Worm (Caenorhabditis elegans): ENCODE data around the gene F52E10.4.

F52E10.4 gene

ce11 chrX:16299859-16300258, 7.0 kb upstream of the F52E10.4 start, which contains the start of gene twk-21:
TSS of gene twk-21 (plus strand) at chrX:16299892.
- TF ChIP-seq nhr-12 (tag; optimal IDR thresholded peaks at IDR 0.05) (no peak), ztf-11 (tag; optimal IDR thresholded peaks at IDR 0.05) (no peak), hlh-1 (tag; optimal IDR thresholded peaks at IDR 0.05) (no peak), nhr-76 (tag; optimal IDR thresholded peaks at IDR 0.05) (no peak), ceh-43 (GFP tag; optimal IDR thresholded peaks at IDR 0.05) (no peak), lin-13 (tag; optimal IDR thresholded peaks at IDR 0.05) (no peak), lin-32 (GFP tag; optimal IDR thresholded peaks at IDR 0.05) (no peak), mep-1 (tag; optimal IDR thresholded peaks at IDR 0.05) (no peak), cnd-1 (tag; optimal IDR thresholded peaks at IDR 0.05) (no peak), lsy-2 (tag; optimal IDR thresholded peaks at IDR 0.05) (no peak), zip-8 (tag; optimal IDR thresholded peaks at IDR 0.05) (no peak), unc-62 (GFP tag; optimal IDR thresholded peaks at IDR 0.05) (no peak)

ce11 chrX:16298173-16298572, 5.3 kb upstream of the F52E10.4 start:
- peak; percentile 19 for TF ChIP-seq bed-3 (GFP tag; optimal IDR thresholded peaks at IDR 0.05)
- peak; percentile 7 for TF ChIP-seq unc-120 (tag; optimal IDR thresholded peaks at IDR 0.05; ENCODE audit: poor library complexity, severe bottlenecking)
- TF ChIP-seq sptf-1 (tag; optimal IDR thresholded peaks at IDR 0.05): peak; percentile 44
- no peak for TF ChIP-seq cnd-1 (tag; optimal IDR thresholded peaks at IDR 0.05)
- TF ChIP-seq ceh-39 (tag; optimal IDR thresholded peaks at IDR 0.05): no peak
- no peak for TF ChIP-seq elt-1 (tag; optimal IDR thresholded peaks at IDR 0.05; ENCODE audit: borderline replicate concordance, insufficient read depth)
- TF ChIP-seq M03D4.4 (tag; optimal IDR thresholded peaks at IDR 0.05): no peak
- no peak for TF ChIP-seq lin-32 (GFP tag; optimal IDR thresholded peaks at IDR 0.05)
- TF ChIP-seq elt-3 (tag; optimal IDR thresholded peaks at IDR 0.05): no peak
- TF ChIP-seq pha-4 (tag; optimal IDR thresholded peaks at IDR 0.05): no peak

DNA sequence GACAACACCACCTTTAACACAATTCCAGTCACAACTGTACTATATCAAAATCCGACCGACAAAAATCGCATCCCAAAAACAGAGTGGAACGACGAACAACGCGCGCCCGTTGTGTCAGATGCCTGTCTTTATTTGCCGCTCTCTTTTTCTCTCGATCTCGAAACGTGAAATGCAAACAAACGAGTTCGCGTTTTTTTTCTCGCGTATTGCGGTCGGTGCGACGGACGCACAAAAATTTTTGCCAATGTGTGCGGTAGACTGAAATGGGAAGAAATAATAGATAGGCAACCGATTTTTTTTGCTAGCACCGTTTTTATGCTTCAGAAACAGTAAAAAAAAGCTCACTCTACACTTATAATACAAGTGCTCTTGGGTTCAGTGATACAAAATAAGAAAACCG, 4.3 kb upstream of the F52E10.4 start:
- TF ChIP-seq mls-2 (tag; optimal IDR thresholded peaks at IDR 0.05): no peak
- no peak for TF ChIP-seq sem-2 (GFP tag; optimal IDR thresholded peaks at IDR 0.05)
- TF ChIP-seq elt-3 (tag; optimal IDR thresholded peaks at IDR 0.05): no peak
- TF ChIP-seq drap-1 (GFP tag; optimal IDR thresholded peaks at IDR 0.05): no peak
- no peak for TF ChIP-seq ham-2 (GFP tag; optimal IDR thresholded peaks at IDR 0.05)
- no peak for TF ChIP-seq M03D4.4 (tag; optimal IDR thresholded peaks at IDR 0.05)
- TF ChIP-seq unc-120 (tag; optimal IDR thresholded peaks at IDR 0.05; ENCODE audit: poor library complexity, severe bottlenecking): no peak
- no peak for TF ChIP-seq ceh-43 (GFP tag; optimal IDR thresholded peaks at IDR 0.05)
- no peak for TF ChIP-seq mab-5 (tag; optimal IDR thresholded peaks at IDR 0.05)
- TF ChIP-seq flh-1 (GFP tag; optimal IDR thresholded peaks at IDR 0.05): no peak
- no peak for TF ChIP-seq pha-4 (tag; optimal IDR thresholded peaks at IDR 0.05)
- no peak for TF ChIP-seq nhr-76 (tag; optimal IDR thresholded peaks at IDR 0.05)
- no peak for TF ChIP-seq unc-62 (GFP tag; optimal IDR thresholded peaks at IDR 0.05)
- TF ChIP-seq snpc-4 (tag; optimal IDR thresholded peaks at IDR 0.05): no peak
- no peak for TF ChIP-seq lin-13 (tag; optimal IDR thresholded peaks at IDR 0.05)
- TF ChIP-seq tbx-8 (GFP tag; optimal IDR thresholded peaks at IDR 0.05): no peak

DNA sequence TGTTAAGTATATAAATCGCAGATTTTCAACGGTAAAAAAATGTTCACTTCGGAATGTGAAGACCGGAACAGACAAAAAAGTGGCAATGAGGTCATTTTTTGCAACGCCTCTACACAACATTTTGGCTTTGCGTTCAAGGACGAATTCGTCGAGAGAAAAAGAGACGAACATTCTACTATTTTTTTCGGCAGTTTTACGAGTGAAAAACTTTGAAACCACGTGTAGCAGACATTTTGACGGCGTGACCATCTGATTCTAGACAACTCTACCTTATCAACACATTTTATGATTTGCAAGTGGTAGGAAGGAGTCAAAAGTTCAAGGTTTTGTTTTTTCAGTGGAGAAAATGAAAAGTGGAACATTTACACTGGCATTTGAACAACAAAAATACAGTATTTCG, 2.3 kb downstream of the F52E10.4 start:
- TF ChIP-seq nhr-28 (tag; optimal IDR thresholded peaks at IDR 0.05): no peak
- no peak for TF ChIP-seq elt-1 (tag; optimal IDR thresholded peaks at IDR 0.05; ENCODE audit: borderline replicate concordance, insufficient read depth)
- TF ChIP-seq bed-3 (GFP tag; optimal IDR thresholded peaks at IDR 0.05): no peak
- TF ChIP-seq ceh-39 (tag; optimal IDR thresholded peaks at IDR 0.05): no peak
- no peak for TF ChIP-seq sptf-1 (tag; optimal IDR thresholded peaks at IDR 0.05)

ce11 chrX:16289635-16290034, 3.2 kb downstream of the F52E10.4 start:
- TF ChIP-seq elt-1 (tag; optimal IDR thresholded peaks at IDR 0.05; ENCODE audit: borderline replicate concordance, insufficient read depth) (no peak), ztf-11 (tag; optimal IDR thresholded peaks at IDR 0.05) (no peak), zip-8 (tag; optimal IDR thresholded peaks at IDR 0.05) (peak; percentile 86), sem-2 (GFP tag; optimal IDR thresholded peaks at IDR 0.05) (no peak), nhr-28 (tag; optimal IDR thresholded peaks at IDR 0.05) (no peak), unc-62 (GFP tag; optimal IDR thresholded peaks at IDR 0.05) (no peak), pha-4 (tag; optimal IDR thresholded peaks at IDR 0.05) (no peak), ceh-39 (tag; optimal IDR thresholded peaks at IDR 0.05) (no peak), unc-39 (tag; optimal IDR thresholded peaks at IDR 0.05) (no peak)
